Worm (Caenorhabditis elegans): ENCODE measurements around the gene Y11D7A.10.
"Not testable (repeated sequence)": the region's sequence is repeated elsewhere in the genome, so short reads cannot be mapped to it uniquely, and the experiment has no call there.

Gene Y11D7A.10

DNA sequence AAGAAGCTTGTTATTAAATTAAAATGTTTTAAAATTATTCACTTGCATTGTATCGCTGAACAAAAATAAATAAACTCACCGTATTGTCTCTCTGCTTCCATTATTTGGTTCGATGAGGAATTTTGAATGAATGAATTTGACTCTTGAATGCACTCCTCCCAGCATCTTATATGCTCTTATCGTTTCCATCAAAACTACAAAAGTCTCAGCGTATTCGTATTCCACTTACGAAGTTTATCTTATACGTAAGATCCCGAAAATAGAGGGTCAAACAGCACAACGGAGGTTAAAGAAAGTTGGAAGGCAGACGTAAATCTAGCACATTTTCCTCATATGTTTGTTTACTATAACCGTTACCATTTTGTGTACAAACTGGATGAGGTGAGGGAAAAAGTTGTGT is 26.7 kb upstream of the Y11D7A.10 start, which contains the start of gene nhr-267:
nhr-267 (minus strand) TSS at position 101 of the 400 bp plus-strand sequence.
- not testable (repeated sequence) for TF ChIP-seq set-16 (GFP tag; IDR thresholded peaks at IDR 0.05); daf-8 (GFP tag; IDR thresholded peaks at IDR 0.05); egl-27 (tag; optimal IDR thresholded peaks at IDR 0.05)

DNA sequence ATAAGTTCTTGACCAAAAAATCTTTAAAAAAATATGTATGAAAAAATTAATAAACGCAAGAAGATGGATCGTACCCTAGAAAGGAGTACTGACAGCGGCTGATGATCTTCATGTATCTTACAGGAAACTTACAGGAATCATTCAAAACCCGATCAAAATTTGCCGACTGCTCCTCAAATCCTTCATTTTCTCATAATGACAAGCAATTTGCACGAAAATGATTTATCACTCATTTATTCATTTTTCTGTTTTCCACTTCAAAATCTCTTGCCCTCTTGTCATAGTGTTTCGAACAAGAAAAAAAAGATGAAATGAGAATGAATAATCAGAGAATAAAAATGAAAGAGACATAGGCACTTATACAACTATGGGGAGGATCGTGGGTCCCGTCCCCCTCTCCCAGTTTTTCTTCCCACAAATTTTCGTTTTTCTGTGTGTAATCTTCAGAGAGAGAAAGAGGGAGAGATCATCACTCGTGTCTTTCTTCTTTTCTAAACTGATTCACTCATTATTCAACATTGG is 14.5 kb upstream of the Y11D7A.10 start, which contains the start of gene nmy-3:
nmy-3 (plus strand) TSS at position 472 of the 522 bp plus-strand sequence.
- TF ChIP-seq attf-4 (tag; optimal IDR thresholded peaks at IDR 0.05) (no peak), unc-62 (GFP tag; optimal IDR thresholded peaks at IDR 0.05 in 1 of 2) (peak in 1 of 2 experiments; percentile 91), unc-62 (tag; optimal IDR thresholded peaks at IDR 0.05) (no peak)

DNA sequence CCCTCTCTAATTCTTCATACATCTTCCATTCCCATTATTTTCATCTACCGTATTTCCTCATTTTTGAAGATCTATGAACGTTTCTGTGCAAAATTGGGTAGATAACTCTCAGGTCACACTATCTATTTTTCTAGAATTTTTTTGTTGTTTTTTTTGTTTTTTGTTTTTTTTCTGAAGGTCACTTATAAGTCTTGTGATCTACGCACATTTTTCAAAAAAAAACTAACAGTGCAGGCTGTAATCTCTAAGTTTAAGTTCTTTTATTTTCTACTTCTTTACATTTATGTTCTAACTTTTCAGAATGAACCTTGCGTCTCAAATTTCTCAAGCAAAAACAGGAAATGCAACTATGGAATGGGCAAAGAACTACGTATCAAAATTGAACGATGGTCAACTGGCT is 10.2 kb upstream of the Y11D7A.10 start, which contains the start of gene flh-3:
flh-3 (plus strand) TSS at position 301 of the 400 bp plus-strand sequence.
- TF ChIP-seq ama-1 (optimal IDR thresholded peaks at IDR 0.05): no peak

DNA sequence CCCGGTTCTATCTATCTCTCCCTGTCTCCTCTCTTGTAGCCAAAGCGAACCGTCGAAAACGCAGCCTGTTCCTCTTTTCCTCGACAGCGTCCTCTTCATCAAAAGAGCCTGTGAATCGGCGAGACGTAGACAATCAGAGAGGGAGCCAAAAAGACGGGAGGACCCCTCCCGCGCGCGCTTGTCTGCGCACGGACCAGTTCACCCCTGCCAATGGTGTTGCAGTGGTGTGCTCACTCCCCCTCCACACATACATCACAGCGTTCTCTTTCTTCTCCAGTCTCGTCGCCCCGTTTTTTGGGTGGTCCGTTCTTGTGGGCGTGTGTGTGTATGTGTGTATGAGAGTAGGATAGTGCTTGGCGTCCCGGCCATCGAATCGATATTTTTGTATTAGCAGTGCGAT is 9.3 kb upstream of the Y11D7A.10 start:
- TF ChIP-seq hif-1 (tag; optimal IDR thresholded peaks at IDR 0.05): no peak
- no peak for TF ChIP-seq lin-29 (GFP tag; IDR thresholded peaks at IDR 0.05)
- no peak for TF ChIP-seq nhr-6 (tag; optimal IDR thresholded peaks at IDR 0.05)

DNA sequence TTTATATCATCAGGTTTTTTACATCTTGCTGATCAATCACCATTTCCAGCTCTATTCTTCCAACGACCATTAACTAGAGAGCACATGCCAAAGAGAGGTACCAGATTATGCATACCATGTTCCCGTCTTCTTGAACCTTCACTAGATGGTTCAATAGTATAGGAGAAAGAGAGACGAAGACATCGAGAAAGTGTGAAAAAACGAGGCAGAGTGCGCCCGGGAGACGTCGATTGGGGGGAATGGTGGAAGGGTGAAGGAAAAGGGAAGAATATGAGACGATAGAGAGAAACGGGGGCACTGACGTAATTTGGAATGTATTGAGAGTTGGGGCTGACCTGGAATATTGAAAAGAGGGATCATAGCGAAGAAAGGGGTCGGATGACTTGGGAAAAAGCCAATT is 8.0 kb upstream of the Y11D7A.10 start:
- no peak for TF ChIP-seq nhr-6 (tag; optimal IDR thresholded peaks at IDR 0.05)
- no peak for TF ChIP-seq dpl-1 (GFP tag; optimal IDR thresholded peaks at IDR 0.05)
- TF ChIP-seq daf-16 (GFP tag; optimal IDR thresholded peaks at IDR 0.05): no peak
- no peak for TF ChIP-seq daf-16 (tag; optimal IDR thresholded peaks at IDR 0.05)
- TF ChIP-seq zip-11 (GFP tag; IDR thresholded peaks at IDR 0.05): no peak
- TF ChIP-seq arid-1 (GFP tag; conservative IDR thresholded peaks at IDR 0.05): no peak
- TF ChIP-seq dmd-6 (GFP tag; IDR thresholded peaks at IDR 0.05): no peak
- TF ChIP-seq lin-38 (GFP tag; IDR thresholded peaks at IDR 0.05): no peak
- TF ChIP-seq nhr-76 (tag; optimal IDR thresholded peaks at IDR 0.05): no peak
- no peak for TF ChIP-seq hmg-1.1 (GFP tag; IDR thresholded peaks at IDR 0.05)

DNA sequence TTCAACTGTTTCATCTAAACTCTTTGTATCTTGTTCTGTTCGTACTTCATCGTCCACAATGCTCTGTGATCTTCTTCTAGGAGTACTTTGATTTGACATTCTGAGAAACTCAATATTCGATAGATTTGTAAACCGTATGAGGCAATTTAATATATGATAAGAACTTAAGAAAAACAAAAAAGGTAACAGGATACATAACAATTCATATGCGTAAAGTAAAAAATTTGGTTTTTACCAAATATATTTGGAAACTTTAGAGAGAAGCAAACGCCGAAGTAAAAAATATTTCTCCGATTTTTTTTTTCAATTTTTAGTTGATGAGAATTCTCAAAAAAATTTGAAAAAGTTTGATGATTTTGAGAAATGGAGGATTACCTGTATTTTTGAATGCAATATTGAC is 6.9 kb upstream of the Y11D7A.10 start, which contains the start of gene Y11D7A.19:
Y11D7A.19 (minus strand) TSS at position 101 of the 400 bp plus-strand sequence.
- TF ChIP-seq Y48G9A.11 (GFP tag; IDR thresholded peaks at IDR 0.05) (no peak), ceh-82 (tag; optimal IDR thresholded peaks at IDR 0.05) (no peak), attf-4 (tag; optimal IDR thresholded peaks at IDR 0.05) (no peak), fkh-10 (GFP tag; optimal IDR thresholded peaks at IDR 0.05) (no peak), lin-39 (tag; optimal IDR thresholded peaks at IDR 0.05) (no peak), nhr-76 (tag; optimal IDR thresholded peaks at IDR 0.05) (no peak), jun-1 (tag; optimal IDR thresholded peaks at IDR 0.05) (no peak), T20F7.1 (GFP tag; optimal IDR thresholded peaks at IDR 0.05) (no peak), egl-43 (GFP tag; IDR thresholded peaks at IDR 0.05) (no peak), nhr-237 (tag; optimal IDR thresholded peaks at IDR 0.05) (no peak), pqm-1 (tag; optimal IDR thresholded peaks at IDR 0.05) (no peak), hif-1 (tag; optimal IDR thresholded peaks at IDR 0.05) (no peak), pha-4 (GFP tag; IDR thresholded peaks at IDR 0.05) (no peak), pha-4 (tag; optimal IDR thresholded peaks at IDR 0.05) (no peak), daf-19 (GFP tag; conservative IDR thresholded peaks at IDR 0.05) (no peak)

DNA sequence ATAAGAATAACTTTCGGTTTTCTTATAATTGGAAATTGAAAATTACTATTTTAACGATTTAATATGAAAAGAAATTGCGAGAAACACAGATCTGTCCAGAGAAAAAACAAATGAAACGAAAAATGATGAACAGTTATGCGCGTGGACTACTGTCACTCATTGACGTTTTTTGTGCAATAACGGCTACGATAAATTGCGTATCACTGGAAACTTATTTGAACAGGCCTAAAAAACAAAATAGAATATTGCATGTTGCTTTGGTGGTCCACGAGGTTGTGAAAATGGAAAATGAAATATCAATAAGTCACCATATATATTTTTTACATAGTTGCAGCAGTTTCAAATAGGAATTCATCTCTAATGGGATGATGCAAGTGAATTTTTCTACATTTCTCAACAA is 4.9 kb upstream of the Y11D7A.10 start:
- TF ChIP-seq dmd-8 (GFP tag; IDR thresholded peaks at IDR 0.05): no peak
- TF ChIP-seq attf-4 (tag; optimal IDR thresholded peaks at IDR 0.05): no peak
- no peak for TF ChIP-seq lin-13 (GFP tag; optimal IDR thresholded peaks at IDR 0.05)
- no peak for TF ChIP-seq gei-8 (GFP tag; optimal IDR thresholded peaks at IDR 0.05)
- TF ChIP-seq F44E2.7 (GFP tag; IDR thresholded peaks at IDR 0.05): no peak
- TF ChIP-seq Y75B8A.6 (GFP tag; IDR thresholded peaks at IDR 0.05): no peak
- no peak for TF ChIP-seq dpl-1 (GFP tag; optimal IDR thresholded peaks at IDR 0.05)
- no peak for TF ChIP-seq lim-7 (GFP tag; IDR thresholded peaks at IDR 0.05)
- TF ChIP-seq ctbp-1 (GFP tag; IDR thresholded peaks at IDR 0.05): no peak
- no peak for TF ChIP-seq cey-2 (tag; optimal IDR thresholded peaks at IDR 0.05; ENCODE audit: borderline replicate concordance, insufficient read depth)
- TF ChIP-seq mxl-2 (GFP tag; conservative IDR thresholded peaks at IDR 0.05): no peak
- no peak for TF ChIP-seq mep-1 (tag; optimal IDR thresholded peaks at IDR 0.05)
- TF ChIP-seq ceh-82 (tag; optimal IDR thresholded peaks at IDR 0.05): no peak
